Fruit fly (Drosophila melanogaster) whole organism, wandering third instar larva: ENCODE measurements around the gene Pax.

Experiments
- Abd-B ChIP-seq: fragments of >200 bp; optimal IDR thresholded peaks from 2 replicates; lab custom pipeline; 2017; ENCODE audit warnings: missing biosample characterization, missing genetic modification characterization
- CG32264 ChIP-seq: fragments of 200-800 bp; sonication (Bioruptor generic); optimal IDR thresholded peaks from 2 replicates; lab custom pipeline; 2016; ENCODE audit warnings: missing biosample characterization, missing genetic modification characterization
- CG9705 ChIP-seq: fragments of 200-800 bp; sonication (Bioruptor generic); optimal IDR thresholded peaks from 2 replicates; lab custom pipeline; 2018; ENCODE audit warnings: missing biosample characterization, mild to moderate bottlenecking, missing genetic modification characterization
- CrebA ChIP-seq: fragments of 200-800 bp; sonication (Bioruptor generic); optimal IDR thresholded peaks from 2 replicates; lab custom pipeline; 2016; ENCODE audit warnings: missing biosample characterization, mild to moderate bottlenecking, missing genetic modification characterization, borderline replicate concordance
- Dfd ChIP-seq: fragments of >200 bp; optimal IDR thresholded peaks from 2 replicates; lab custom pipeline; 2017; ENCODE audit warnings: missing biosample characterization, missing genetic modification characterization
- Dif ChIP-seq: fragments of 200-275, 200-300 bp; sonication (Bioruptor generic); optimal IDR thresholded peaks from 2 replicates; lab custom pipeline; 2018; ENCODE audit warnings: missing biosample characterization, missing genetic modification characterization; ENCODE audit not compliant: partially characterized antibody
- GATAd ChIP-seq: sonication (Bioruptor generic); optimal IDR thresholded peaks from 2 replicates; lab custom pipeline; 2016; ENCODE audit warnings: missing biosample characterization, missing genetic modification characterization
- HLH106 ChIP-seq: fragments of 200-800 bp; optimal IDR thresholded peaks from 3 replicates; lab custom pipeline; 2019; ENCODE audit warnings: missing biosample characterization, mild to moderate bottlenecking, missing genetic modification characterization, moderate library complexity
- Hnf4 ChIP-seq: fragments of 200-800 bp; sonication (Bioruptor generic); optimal IDR thresholded peaks from 2 replicates; lab custom pipeline; 2016; ENCODE audit warnings: missing biosample characterization, mild to moderate bottlenecking, missing genetic modification characterization
- Hr78 ChIP-seq: fragments of >200 bp; optimal IDR thresholded peaks from 2 replicates; lab custom pipeline; 2017; ENCODE audit warnings: missing biosample characterization, missing genetic modification characterization
- Hr83 ChIP-seq: fragments of 200-300 bp; sonication (Bioruptor generic); optimal IDR thresholded peaks from 2 replicates; lab custom pipeline; 2016; ENCODE audit warnings: missing biosample characterization, mild to moderate bottlenecking, missing genetic modification characterization, moderate library complexity; ENCODE audit not compliant: poor library complexity, severe bottlenecking
- Mio ChIP-seq: sonication (Bioruptor generic); optimal IDR thresholded peaks from 2 replicates; lab custom pipeline; 2016; ENCODE audit warnings: missing biosample characterization, missing genetic modification characterization
- Myc ChIP-seq: fragments of >200 bp; optimal IDR thresholded peaks from 2 replicates; lab custom pipeline; 2017
- OdsH ChIP-seq: fragments of 200-800 bp; sonication (Bioruptor generic); optimal IDR thresholded peaks from 2 replicates; lab custom pipeline; 2016; ENCODE audit warnings: missing biosample characterization, mild to moderate bottlenecking, missing genetic modification characterization
- Rel ChIP-seq, 2 experiments: fragments of 200-800 bp; sonication (Bioruptor generic) in 1 of 2; optimal IDR thresholded peaks; 2 replicates in 1 of 2; 3 replicates in 1 of 2; lab custom pipeline; 2016 to 2019; ENCODE audit warnings: mild to moderate bottlenecking in 2 of 2, missing biosample characterization in 2 of 2, missing genetic modification characterization in 2 of 2, moderate library complexity in 1 of 2
- Sp1 ChIP-seq: fragments of 200-800 bp; sonication (Bioruptor generic); optimal IDR thresholded peaks from 3 replicates; lab custom pipeline; 2019; ENCODE audit warnings: missing biosample characterization, mild to moderate bottlenecking, missing genetic modification characterization, moderate library complexity
- Vsx2 ChIP-seq: fragments of 200-300, 225-300 bp; sonication (Bioruptor generic); optimal IDR thresholded peaks from 2 replicates; lab custom pipeline; 2018; ENCODE audit warnings: missing biosample characterization, missing genetic modification characterization; ENCODE audit not compliant: partially characterized antibody
- br ChIP-seq: fragments of 200-800 bp; sonication (Bioruptor generic); optimal IDR thresholded peaks from 2 replicates; lab custom pipeline; 2016; ENCODE audit warnings: missing biosample characterization, missing genetic modification characterization
- brk ChIP-seq: fragments of 200-800 bp; sonication (Bioruptor generic); optimal IDR thresholded peaks from 2 replicates; lab custom pipeline; 2016; ENCODE audit warnings: missing biosample characterization, mild to moderate bottlenecking, missing genetic modification characterization
- dmrt93B ChIP-seq: fragments of 200-800 bp; sonication (Bioruptor generic); optimal IDR thresholded peaks from 2 replicates; lab custom pipeline; 2018; ENCODE audit warnings: missing biosample characterization, mild to moderate bottlenecking, missing genetic modification characterization
- dsf ChIP-seq: sonication (Bioruptor generic); optimal IDR thresholded peaks from 2 replicates; lab custom pipeline; 2016; ENCODE audit warnings: missing biosample characterization, missing genetic modification characterization, borderline replicate concordance
- ey ChIP-seq: fragments of 200-800 bp; sonication (Bioruptor generic); optimal IDR thresholded peaks from 2 replicates; lab custom pipeline; 2016; ENCODE audit warnings: missing biosample characterization, missing genetic modification characterization
- fru ChIP-seq: fragments of 200-800 bp; sonication (Bioruptor generic); optimal IDR thresholded peaks from 3 replicates; lab custom pipeline; 2016; ENCODE audit warnings: missing biosample characterization, mild to moderate bottlenecking, missing genetic modification characterization
- h ChIP-seq: fragments of 200-800 bp; sonication (Bioruptor generic); optimal IDR thresholded peaks from 3 replicates; lab custom pipeline; 2016; ENCODE audit warnings: missing biosample characterization, mild to moderate bottlenecking, missing genetic modification characterization
- jim ChIP-seq: fragments of 175-275, 200-325 bp; sonication (Bioruptor generic); optimal IDR thresholded peaks from 2 replicates; lab custom pipeline; 2016; ENCODE audit warnings: missing biosample characterization, mild to moderate bottlenecking, missing genetic modification characterization
- pan ChIP-seq: fragments of >200 bp; optimal IDR thresholded peaks from 2 replicates; lab custom pipeline; 2017
- psq ChIP-seq: fragments of 200-800 bp; sonication (Bioruptor generic); optimal IDR thresholded peaks from 3 replicates; lab custom pipeline; 2017; ENCODE audit warnings: missing biosample characterization, mild to moderate bottlenecking, missing genetic modification characterization, moderate library complexity
- rgr ChIP-seq: fragments of 200-800 bp; sonication (Bioruptor generic); optimal IDR thresholded peaks from 3 replicates; lab custom pipeline; 2016; ENCODE audit warnings: missing biosample characterization, mild to moderate bottlenecking, missing genetic modification characterization
- sage ChIP-seq: fragments of 200-800 bp; sonication (Bioruptor generic); optimal IDR thresholded peaks from 2 replicates; lab custom pipeline; 2016; ENCODE audit warnings: missing biosample characterization, mild to moderate bottlenecking, missing genetic modification characterization
- sv ChIP-seq: fragments of 200-800 bp; sonication (Bioruptor generic); optimal IDR thresholded peaks from 3 replicates; lab custom pipeline; 2016; ENCODE audit warnings: missing biosample characterization, missing genetic modification characterization
- tai ChIP-seq: sonication (Bioruptor generic); optimal IDR thresholded peaks from 2 replicates; lab custom pipeline; 2016; ENCODE audit warnings: missing biosample characterization, missing genetic modification characterization
- woc ChIP-seq: sonication (Bioruptor generic); optimal IDR thresholded peaks from 2 replicates; lab custom pipeline; 2016; ENCODE audit warnings: missing biosample characterization, mild to moderate bottlenecking, missing genetic modification characterization

The Pax gene

dm6 chr2L:19442627-19443026, 16.2 kb upstream of the Pax start, which contains the start of gene CG10237:
Gene CG10237, minus strand, starts transcription at chr2L:19442727.
- TF ChIP-seq CrebA (GFP tag; lab: Kevin White, UChicago) (no peak), Hr78 (GFP tag; lab: Kevin White, UChicago) (no peak), h (GFP tag; lab: Kevin White, UChicago) (no peak), Rel (GFP tag; optimal IDR thresholded peaks at IDR 0.05; lab: Kevin White, UChicago) (no peak), Rel (tag; optimal IDR thresholded peaks at IDR 0.05; lab: Kevin White, UChicago) (no peak)

dm6 chr2L:19441791-19442190, 15.4 kb upstream of the Pax start, which contains the start of gene RanGAP:
Gene RanGAP, plus strand, starts transcription at chr2L:19441959.
- no peak for TF ChIP-seq Rel (GFP tag; optimal IDR thresholded peaks at IDR 0.05; lab: Kevin White, UChicago)
- TF ChIP-seq Rel (tag; optimal IDR thresholded peaks at IDR 0.05; lab: Kevin White, UChicago): no peak
- TF ChIP-seq HLH106 (tag; lab: Kevin White, UChicago): no peak
- TF ChIP-seq woc (GFP tag; lab: Kevin White, UChicago): no peak
- no peak for TF ChIP-seq pan
- no peak for TF ChIP-seq GATAd
- no peak for TF ChIP-seq Vsx2 (GFP tag; lab: Kevin White, UChicago)
- no peak for TF ChIP-seq sage
- TF ChIP-seq dmrt93B: no peak
- no peak for TF ChIP-seq Dif (GFP tag; lab: Kevin White, UChicago)
- TF ChIP-seq Mio (GFP tag; lab: Kevin White, UChicago): no peak
- no peak for TF ChIP-seq tai (GFP tag; lab: Kevin White, UChicago)
- no peak for TF ChIP-seq ey (GFP tag; lab: Kevin White, UChicago)
- no peak for TF ChIP-seq OdsH
- TF ChIP-seq Hnf4 (GFP tag; lab: Kevin White, UChicago): no peak
- TF ChIP-seq rgr (GFP tag; lab: Kevin White, UChicago): no peak
- no peak for TF ChIP-seq dsf (GFP tag; lab: Kevin White, UChicago)
- no peak for TF ChIP-seq sv (GFP tag; lab: Kevin White, UChicago)
- no peak for TF ChIP-seq Dfd (GFP tag; lab: Kevin White, UChicago)
- TF ChIP-seq Hr83 (GFP tag; lab: Kevin White, UChicago): no peak
- TF ChIP-seq Sp1 (GFP tag; lab: Kevin White, UChicago): no peak
- TF ChIP-seq, all 38 proteins: peak for 0

- TF ChIP-seq Sp1 (GFP tag; lab: Kevin White, UChicago): no peak
- no peak for TF ChIP-seq CG32264 (GFP tag; lab: Kevin White, UChicago)
- no peak for TF ChIP-seq Abd-B (GFP tag; lab: Kevin White, UChicago)
- TF ChIP-seq Mio (GFP tag; lab: Kevin White, UChicago): no peak
- TF ChIP-seq Hr83 (GFP tag; lab: Kevin White, UChicago): no peak
- TF ChIP-seq OdsH: no peak
- no peak for TF ChIP-seq tai (GFP tag; lab: Kevin White, UChicago)
- no peak for TF ChIP-seq jim (GFP tag; lab: Kevin White, UChicago)
- no peak for TF ChIP-seq dsf (GFP tag; lab: Kevin White, UChicago)
- TF ChIP-seq br (GFP tag; lab: Kevin White, UChicago): no peak
- TF ChIP-seq brk (GFP tag; lab: Kevin White, UChicago): no peak
- TF ChIP-seq Hnf4 (GFP tag; lab: Kevin White, UChicago): no peak
- no peak for TF ChIP-seq pan
These were observed 14.9 kb upstream of the Pax start for dm6 chr2L:19441339-19441738.

- TF ChIP-seq psq (GFP tag; lab: Kevin White, UChicago) (peak; percentile 73), HLH106 (tag; lab: Kevin White, UChicago) (peak; percentile 31), woc (GFP tag; lab: Kevin White, UChicago) (peak; percentile 31), sv (GFP tag; lab: Kevin White, UChicago) (no peak), Myc (no peak), Hnf4 (GFP tag; lab: Kevin White, UChicago) (peak; percentile 13), brk (GFP tag; lab: Kevin White, UChicago) (no peak), fru (GFP tag; lab: Kevin White, UChicago) (peak; percentile 80), h (GFP tag; lab: Kevin White, UChicago) (peak; percentile 0)
These were observed 14.3 kb upstream of the Pax start for dm6 chr2L:19440732-19441131.

dm6 chr2L:19440285-19440684, 13.9 kb upstream of the Pax start:
- TF ChIP-seq Hr83 (GFP tag; lab: Kevin White, UChicago): no peak
- TF ChIP-seq Hnf4 (GFP tag; lab: Kevin White, UChicago): no peak
- no peak for TF ChIP-seq GATAd
- no peak for TF ChIP-seq pan
- TF ChIP-seq Dif (GFP tag; lab: Kevin White, UChicago): no peak
- no peak for TF ChIP-seq brk (GFP tag; lab: Kevin White, UChicago)
- TF ChIP-seq psq (GFP tag; lab: Kevin White, UChicago): no peak
- TF ChIP-seq CG9705 (GFP tag; lab: Kevin White, UChicago): no peak
- TF ChIP-seq HLH106 (tag; lab: Kevin White, UChicago): no peak
- no peak for TF ChIP-seq dsf (GFP tag; lab: Kevin White, UChicago)
- TF ChIP-seq Sp1 (GFP tag; lab: Kevin White, UChicago): no peak
- no peak for TF ChIP-seq Dfd (GFP tag; lab: Kevin White, UChicago)
- TF ChIP-seq Mio (GFP tag; lab: Kevin White, UChicago): no peak
- TF ChIP-seq CG32264 (GFP tag; lab: Kevin White, UChicago): no peak
